Fruit fly (Drosophila melanogaster) whole organism, pupa: ENCODE results near the gene CG14346.

Experiments
- CG4496 ChIP-seq: fragments of 200-800 bp; sonication (Bioruptor generic); IDR thresholded peaks from 3 replicates; pipeline ENCODE4 v1.3.6; 2022; ENCODE audit warnings: missing biosample characterization, missing genetic modification characterization
- CG8159 ChIP-seq: fragments of 200-800 bp; sonication (Bioruptor generic); optimal IDR thresholded peaks from 3 replicates; lab custom pipeline; 2018; ENCODE audit warnings: missing biosample characterization, mild to moderate bottlenecking, missing genetic modification characterization, moderate library complexity
- CG8301 ChIP-seq: fragments of 200-800 bp; sonication (Bioruptor generic); optimal IDR thresholded peaks from 2 replicates; lab custom pipeline; 2018; ENCODE audit warnings: missing biosample characterization, mild to moderate bottlenecking, missing genetic modification characterization
- D1 ChIP-seq: fragments of 200-800 bp; sonication (Bioruptor generic); optimal IDR thresholded peaks from 2 replicates; lab custom pipeline; 2018; ENCODE audit warnings: missing biosample characterization, mild to moderate bottlenecking, missing genetic modification characterization, moderate library complexity
- Pif1A ChIP-seq: fragments of 200-800 bp; sonication (Bioruptor generic); optimal IDR thresholded peaks from 3 replicates; lab custom pipeline; 2016; ENCODE audit warnings: missing biosample characterization, missing genetic modification characterization
- rn ChIP-seq: fragments of 200-800 bp; sonication (Bioruptor generic); IDR thresholded peaks from 2 replicates; pipeline ENCODE4 v1.3.6; 2022; ENCODE audit warnings: missing biosample characterization, missing genetic modification characterization

dm6 chr2L:1387811-1388210 lies 20.0 kb downstream of the CG14346 start:
- no peak for TF ChIP-seq rn (GFP tag; lab: Robert Waterston, UW)
- peak; percentile 63 for TF ChIP-seq Pif1A (GFP tag; lab: Kevin White, UChicago)
- 0 out of 3 replicates have a peak, but pooled peaks have one; percentile 28 for TF ChIP-seq CG4496 (GFP tag; lab: Robert Waterston, UW)
- no peak for TF ChIP-seq D1 (tag; lab: Kevin White, UChicago)
- TF ChIP-seq CG8301 (tag; lab: Kevin White, UChicago): peak; percentile 63
- peak; percentile 56 for TF ChIP-seq CG8159 (tag; lab: Kevin White, UChicago)
